Worm (Caenorhabditis elegans) whole organism, young adult: ENCODE data around the gene flp-19.

Experiments used
- F37B4.10 ChIP-seq: fragments of 200-800 bp; sonication (Bioruptor generic); IDR thresholded peaks from 2 replicates; pipeline ENCODE4 v1.3.6; 2022; ENCODE audit warnings: missing genetic modification characterization, missing compliant biosample characterization
- efl-1 ChIP-seq: fragments of 150-350 bp; optimal IDR thresholded peaks from 2 replicates; lab custom pipeline; 2014; ENCODE audit warnings: missing biosample characterization, missing genetic modification reagents, missing genetic modification characterization
- gei-17 ChIP-seq: fragments of 200-800 bp; sonication (Bioruptor generic); optimal IDR thresholded peaks from 2 replicates; lab custom pipeline; 2018; ENCODE audit warnings: mild to moderate bottlenecking, missing genetic modification characterization, missing compliant biosample characterization
- hrde-1 ChIP-seq: sonication (generic microtip); optimal IDR thresholded peaks from 2 replicates; lab custom pipeline; 2016; ENCODE audit warnings: missing genetic modification characterization, mild to moderate bottlenecking, missing compliant biosample characterization, moderate library complexity, missing genotype, missing genetic modification reagents, borderline replicate concordance
- lir-1 ChIP-seq: fragments of 200-800 bp; sonication (Bioruptor generic); conservative IDR thresholded peaks from 2 replicates; pipeline ENCODE4 v1.3.6; 2022; ENCODE audit warnings: missing genetic modification reagents, missing genetic modification characterization, missing compliant biosample characterization
- madf-8 ChIP-seq: fragments of 200-800 bp; sonication (Bioruptor generic); conservative IDR thresholded peaks from 2 replicates; pipeline ENCODE4 v1.3.6; 2022; ENCODE audit warnings: missing genetic modification reagents, missing genetic modification characterization, missing compliant biosample characterization
- rpc-1 ChIP-seq, 2 experiments: fragments of 150-350 bp in 1 of 2; sonication (generic microtip) in 1 of 2; optimal IDR thresholded peaks; 2 replicates each; lab custom pipeline; 2014 to 2018; ENCODE audit warnings: missing biosample characterization in 1 of 2, missing genetic modification characterization in 1 of 2, missing genetic modification reagents in 1 of 2, missing genotype in 1 of 2
- ztf-25 ChIP-seq: fragments of 200-800 bp; sonication (Bioruptor generic); IDR thresholded peaks from 2 replicates; pipeline ENCODE4 v1.3.6; 2022; ENCODE audit warnings: missing genetic modification reagents, missing genetic modification characterization, missing compliant biosample characterization

flp-19 gene

DNA sequence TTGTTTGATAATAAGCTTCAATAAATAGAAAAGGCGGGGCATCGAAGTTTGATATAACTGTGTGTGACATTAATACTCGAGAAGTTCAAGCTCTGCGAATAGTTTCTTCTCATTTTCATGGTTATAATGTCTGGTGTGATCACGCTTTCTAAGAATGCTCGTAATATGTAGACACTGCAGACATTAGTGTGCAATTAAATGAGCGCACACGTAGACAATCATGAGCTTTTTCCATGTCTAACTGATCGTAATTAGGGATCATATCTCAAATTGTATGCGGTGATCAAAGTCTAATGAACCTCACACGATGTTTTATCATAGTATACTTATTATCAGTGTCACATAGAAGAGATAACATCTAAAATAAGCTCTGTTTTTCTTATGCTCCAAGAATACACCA, 45.6 kb downstream of the flp-19 start:
- TF ChIP-seq ztf-25 (GFP tag; lab: Robert Waterston, UW) (no peak), lir-1 (GFP tag; lab: Robert Waterston, UW) (no peak), F37B4.10 (GFP tag; lab: Robert Waterston, UW) (no peak), efl-1 (no peak), hrde-1 (no peak), rpc-1 (optimal IDR thresholded peaks at IDR 0.05; lab: Kevin White, UChicago) (no peak), rpc-1 (tag; optimal IDR thresholded peaks at IDR 0.05; lab: Kevin White, UChicago) (no peak), gei-17 (no peak), madf-8 (GFP tag; lab: Robert Waterston, UW) (no peak)
